Worm (Caenorhabditis elegans) whole organism, mixed stage, embryonic: ENCODE measurements around the gene pqn-82.

ENCODE experiments used
- M03D4.4 ChIP-seq: sonication (generic microtip); optimal IDR thresholded peaks from 2 replicates; lab custom pipeline; 2017; ENCODE audit warnings: mild to moderate bottlenecking, missing genetic modification characterization, missing compliant biosample characterization
- bed-3 ChIP-seq: fragments of 200-800 bp; sonication (Bioruptor generic); optimal IDR thresholded peaks from 3 replicates; lab custom pipeline; 2018; ENCODE audit warnings: mild to moderate bottlenecking, missing genetic modification characterization, moderate library complexity, missing compliant biosample characterization
- blmp-1 ChIP-seq: fragments of 150-350 bp; optimal IDR thresholded peaks from 2 replicates; lab custom pipeline; 2014; ENCODE audit warnings: missing biosample characterization, missing genetic modification characterization
- ceh-39 ChIP-seq: fragments of 150-350 bp; optimal IDR thresholded peaks from 2 replicates; lab custom pipeline; 2014; ENCODE audit warnings: missing biosample characterization, missing genetic modification characterization
- ceh-43 ChIP-seq: fragments of 200-800 bp; sonication (Bioruptor generic); optimal IDR thresholded peaks from 2 replicates; lab custom pipeline; 2018; ENCODE audit warnings: mild to moderate bottlenecking, missing genetic modification characterization, moderate library complexity, missing compliant biosample characterization
- ceh-83 ChIP-seq: fragments of 200-800 bp; sonication (Bioruptor generic); optimal IDR thresholded peaks from 2 replicates; lab custom pipeline; 2018; ENCODE audit warnings: mild to moderate bottlenecking, missing genetic modification characterization, missing compliant biosample characterization
- ces-1 ChIP-seq: fragments of 150-350 bp; optimal IDR thresholded peaks from 2 replicates; lab custom pipeline; 2014; ENCODE audit warnings: missing biosample characterization, missing genetic modification reagents, missing genetic modification characterization
- drap-1 ChIP-seq: fragments of 200-800 bp; sonication (Bioruptor generic); optimal IDR thresholded peaks from 3 replicates; lab custom pipeline; 2018; ENCODE audit warnings: mild to moderate bottlenecking, missing genetic modification characterization, missing compliant biosample characterization
- elt-1 ChIP-seq: sonication (generic microtip); optimal IDR thresholded peaks from 2 replicates; lab custom pipeline; 2017; ENCODE audit warnings: missing genetic modification characterization, mild to moderate bottlenecking, missing compliant biosample characterization, antibody characterized with exemption, moderate library complexity, borderline replicate concordance; ENCODE audit not compliant: insufficient read depth
- elt-3 ChIP-seq: fragments of 150-350 bp; optimal IDR thresholded peaks from 2 replicates; lab custom pipeline; 2014; ENCODE audit warnings: missing biosample characterization, missing genetic modification characterization
- flh-1 ChIP-seq: fragments of 200-800 bp; sonication (Bioruptor generic); optimal IDR thresholded peaks from 2 replicates; lab custom pipeline; 2018; ENCODE audit warnings: mild to moderate bottlenecking, missing genetic modification characterization, moderate library complexity, missing compliant biosample characterization
- ham-2 ChIP-seq: fragments of 200-800 bp; sonication (Bioruptor generic); optimal IDR thresholded peaks from 2 replicates; lab custom pipeline; 2018; ENCODE audit warnings: mild to moderate bottlenecking, missing genetic modification characterization, missing compliant biosample characterization
- hlh-1 ChIP-seq: fragments of 150-350 bp; optimal IDR thresholded peaks from 2 replicates; lab custom pipeline; 2014; ENCODE audit warnings: missing biosample characterization, missing genetic modification reagents, missing genetic modification characterization
- lin-13 ChIP-seq: fragments of 150-350 bp; optimal IDR thresholded peaks from 2 replicates; lab custom pipeline; 2014; ENCODE audit warnings: missing biosample characterization, missing genetic modification characterization
- lin-32 ChIP-seq: fragments of 200-800 bp; sonication (Bioruptor generic); optimal IDR thresholded peaks from 2 replicates; lab custom pipeline; 2018; ENCODE audit warnings: mild to moderate bottlenecking, missing genetic modification characterization, missing compliant biosample characterization
- mab-5 ChIP-seq: fragments of 150-350 bp; optimal IDR thresholded peaks from 2 replicates; lab custom pipeline; 2014; ENCODE audit warnings: missing biosample characterization, missing genetic modification characterization
- mep-1 ChIP-seq: fragments of 150-350 bp; optimal IDR thresholded peaks from 2 replicates; lab custom pipeline; 2017; ENCODE audit warnings: missing biosample characterization, missing genetic modification reagents, missing genetic modification characterization, inconsistent platforms
- mls-2 ChIP-seq: sonication (generic microtip); optimal IDR thresholded peaks from 2 replicates; lab custom pipeline; 2016; ENCODE audit warnings: mild to moderate bottlenecking, missing genetic modification characterization, moderate library complexity, missing compliant biosample characterization
- nhr-12 ChIP-seq: fragments of 150-350 bp; optimal IDR thresholded peaks from 2 replicates; lab custom pipeline; 2014; ENCODE audit warnings: missing biosample characterization, missing genetic modification characterization
- nhr-2 ChIP-seq: fragments of 150-350 bp; optimal IDR thresholded peaks from 2 replicates; lab custom pipeline; 2014; ENCODE audit warnings: missing biosample characterization, missing genetic modification characterization
- nhr-237 ChIP-seq: fragments of 150-350 bp; optimal IDR thresholded peaks from 2 replicates; lab custom pipeline; 2014; ENCODE audit warnings: missing biosample characterization, missing genetic modification characterization
- nhr-28 ChIP-seq: fragments of 150-350 bp; optimal IDR thresholded peaks from 2 replicates; lab custom pipeline; 2014; ENCODE audit warnings: missing biosample characterization, missing genetic modification characterization
- nhr-76 ChIP-seq: sonication (generic microtip); optimal IDR thresholded peaks from 2 replicates; lab custom pipeline; 2017; ENCODE audit warnings: missing biosample characterization, missing genetic modification characterization
- pha-4 ChIP-seq: fragments of 150-350 bp; optimal IDR thresholded peaks from 2 replicates; lab custom pipeline; 2018; ENCODE audit warnings: missing biosample characterization, missing genetic modification reagents, missing genetic modification characterization
- sem-2 ChIP-seq: fragments of 200-800 bp; sonication (Bioruptor generic); optimal IDR thresholded peaks from 2 replicates; lab custom pipeline; 2018; ENCODE audit warnings: mild to moderate bottlenecking, missing genetic modification characterization, missing compliant biosample characterization
- snpc-4 ChIP-seq: fragments of 150-350 bp; optimal IDR thresholded peaks from 2 replicates; lab custom pipeline; 2014; ENCODE audit warnings: missing biosample characterization, missing genetic modification characterization
- sptf-1 ChIP-seq: sonication (generic microtip); optimal IDR thresholded peaks from 2 replicates; lab custom pipeline; 2017; ENCODE audit warnings: mild to moderate bottlenecking, missing genetic modification characterization, moderate library complexity, missing compliant biosample characterization
- unc-39 ChIP-seq: fragments of 150-350 bp; optimal IDR thresholded peaks from 2 replicates; lab custom pipeline; 2014; ENCODE audit warnings: missing biosample characterization, missing genetic modification characterization
- unc-62 ChIP-seq: fragments of 150-350 bp; optimal IDR thresholded peaks from 2 replicates; lab custom pipeline; 2014; ENCODE audit warnings: missing biosample characterization, missing genetic modification reagents, missing genetic modification characterization
- zip-8 ChIP-seq: fragments of 150-350 bp; optimal IDR thresholded peaks from 2 replicates; lab custom pipeline; 2014; ENCODE audit warnings: missing biosample characterization, missing genetic modification characterization
- ztf-11 ChIP-seq: fragments of 150-350 bp; optimal IDR thresholded peaks from 2 replicates; lab custom pipeline; 2014; ENCODE audit warnings: missing biosample characterization, missing genetic modification characterization

The pqn-82 gene

ce11 chrIII:1831104-1831503 is 17.7 kb upstream of the pqn-82 start:
- no peak for TF ChIP-seq ceh-39
- no peak for TF ChIP-seq ceh-83 (GFP tag; lab: Kevin White, UChicago)
- no peak for TF ChIP-seq hlh-1 (tag; lab: Kevin White, UChicago)
- no peak for TF ChIP-seq zip-8 (tag; lab: Kevin White, UChicago)
- TF ChIP-seq nhr-28 (tag; lab: Kevin White, UChicago): no peak
- no peak for TF ChIP-seq unc-62 (GFP tag; lab: Kevin White, UChicago)
- no peak for TF ChIP-seq blmp-1 (tag; lab: Kevin White, UChicago)
- no peak for TF ChIP-seq ces-1

DNA sequence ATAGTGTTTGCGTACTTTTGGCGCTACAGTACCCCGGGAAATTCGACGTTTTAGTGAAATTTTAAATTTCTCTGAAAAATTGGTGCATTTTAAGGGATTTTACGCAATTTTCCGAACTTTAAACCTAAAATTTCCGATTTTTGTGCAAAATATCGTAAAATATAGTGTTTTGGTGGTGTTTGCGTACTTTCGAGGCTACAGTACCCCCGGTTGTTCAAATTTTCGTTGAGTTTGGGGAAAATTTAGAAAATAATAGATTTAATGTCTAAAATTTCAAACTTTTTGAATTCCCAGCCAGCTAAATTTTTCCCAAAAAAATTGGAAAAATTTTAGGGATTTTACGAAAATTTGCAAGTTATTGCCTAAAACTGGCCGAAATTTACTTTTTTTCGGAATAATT is 16.4 kb upstream of the pqn-82 start:
- TF ChIP-seq ztf-11 (tag; lab: Kevin White, UChicago): no peak
- no peak for TF ChIP-seq blmp-1 (tag; lab: Kevin White, UChicago)
- TF ChIP-seq nhr-2 (tag; lab: Kevin White, UChicago): no peak
- TF ChIP-seq nhr-76 (tag; lab: Kevin White, UChicago): no peak
- no peak for TF ChIP-seq drap-1 (GFP tag; lab: Kevin White, UChicago)

DNA sequence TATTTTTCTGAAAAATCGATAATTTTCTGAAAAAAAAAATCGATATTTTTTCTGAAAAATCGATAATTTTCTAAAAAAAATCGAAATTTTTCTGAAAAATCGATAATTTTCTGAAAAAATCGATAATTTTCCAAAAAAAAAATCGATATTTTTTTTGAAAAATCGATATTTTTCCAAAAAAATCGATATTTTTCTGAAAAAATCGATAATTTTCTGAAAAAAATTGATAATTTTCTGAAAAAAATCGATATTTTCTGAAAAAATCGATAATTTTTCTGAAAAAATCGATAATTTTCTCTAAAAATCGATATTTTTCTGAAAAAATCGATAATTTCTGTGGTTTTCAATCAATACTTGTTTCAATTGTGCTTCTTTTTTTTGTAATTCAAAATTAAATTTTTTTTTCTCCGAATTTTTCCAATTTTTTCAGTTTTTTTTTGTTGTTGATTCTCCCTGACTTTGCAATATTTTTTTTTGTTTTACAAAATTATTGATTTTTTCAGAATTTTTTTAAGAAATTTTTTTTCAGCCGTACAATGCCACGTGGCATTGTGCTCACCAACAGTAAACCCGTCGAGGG is 14.8 kb upstream of the pqn-82 start, which contains the start of gene rexd-1:
TSS of gene rexd-1 (plus strand) at position 530 of the 580 bp plus-strand sequence.
- no peak for TF ChIP-seq nhr-12 (tag; lab: Kevin White, UChicago)
- TF ChIP-seq flh-1 (GFP tag; lab: Kevin White, UChicago): no peak
- TF ChIP-seq zip-8 (tag; lab: Kevin White, UChicago): no peak
- TF ChIP-seq nhr-76 (tag; lab: Kevin White, UChicago): no peak
- TF ChIP-seq lin-13 (tag; lab: Kevin White, UChicago): no peak
- TF ChIP-seq ceh-83 (GFP tag; lab: Kevin White, UChicago): no peak
- TF ChIP-seq hlh-1 (tag; lab: Kevin White, UChicago): no peak
- no peak for TF ChIP-seq mab-5 (tag; lab: Kevin White, UChicago)
- no peak for TF ChIP-seq unc-39 (tag; lab: Kevin White, UChicago)
- no peak for TF ChIP-seq elt-1 (tag; lab: Kevin White, UChicago)
- no peak for TF ChIP-seq mls-2 (tag; lab: Kevin White, UChicago)
- no peak for TF ChIP-seq ceh-43 (GFP tag; lab: Kevin White, UChicago)
- no peak for TF ChIP-seq nhr-237 (tag; lab: Kevin White, UChicago)
- no peak for TF ChIP-seq nhr-2 (tag; lab: Kevin White, UChicago)
- no peak for TF ChIP-seq M03D4.4 (tag; lab: Kevin White, UChicago)
- TF ChIP-seq sem-2: no peak
- TF ChIP-seq ces-1: no peak
- TF ChIP-seq elt-3: no peak

DNA sequence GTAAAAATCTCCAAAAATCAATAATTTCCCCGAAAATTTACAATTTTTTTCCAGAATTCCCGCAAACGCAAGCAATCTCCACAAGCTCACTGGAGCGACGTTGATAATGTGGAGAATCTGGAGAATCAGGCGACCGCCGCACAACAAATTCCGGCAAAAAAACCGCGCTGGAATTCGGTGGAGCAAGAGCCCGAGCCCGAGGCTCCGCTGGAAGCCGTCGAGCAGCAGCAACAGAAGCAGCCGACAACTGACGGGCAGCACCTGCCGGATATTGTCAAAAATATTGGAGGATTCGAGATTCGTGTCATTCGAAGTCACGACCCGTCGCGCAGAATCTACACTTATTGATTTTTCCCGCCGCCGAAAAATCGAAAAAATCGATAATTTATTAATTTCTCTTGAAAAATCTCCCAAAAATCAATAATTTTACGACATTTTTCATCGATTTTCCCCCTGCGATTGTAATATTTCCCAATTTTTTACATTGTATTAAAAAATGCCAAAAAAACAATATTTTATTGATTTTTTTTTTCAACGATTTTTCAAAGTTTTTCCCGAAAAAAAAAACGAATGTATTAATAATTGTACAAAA is 3.4 kb downstream of the pqn-82 start:
- no peak for TF ChIP-seq flh-1 (GFP tag; lab: Kevin White, UChicago)
- TF ChIP-seq drap-1 (GFP tag; lab: Kevin White, UChicago): no peak

DNA sequence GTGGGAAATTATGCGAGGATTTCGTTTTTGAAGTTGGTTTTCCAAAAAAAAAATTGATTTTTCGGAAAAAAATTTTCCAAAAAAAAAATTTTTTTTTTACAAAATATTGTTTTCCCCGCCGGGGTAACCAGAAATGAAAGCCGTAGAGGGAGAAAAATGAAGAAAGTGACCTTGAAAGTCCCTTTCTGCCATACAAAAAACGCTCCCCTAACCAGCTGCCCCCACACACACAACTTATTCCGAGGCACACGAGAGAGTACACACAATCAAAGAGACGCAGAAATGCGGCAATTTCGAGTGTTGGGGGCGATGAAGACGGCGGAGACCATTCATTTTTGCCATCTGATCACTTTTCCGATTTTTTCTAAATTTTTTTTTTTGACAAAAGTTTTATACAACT is 5.1 kb downstream of the pqn-82 start:
- TF ChIP-seq drap-1 (GFP tag; lab: Kevin White, UChicago) (no peak), nhr-76 (tag; lab: Kevin White, UChicago) (no peak), blmp-1 (tag; lab: Kevin White, UChicago) (no peak), mab-5 (tag; lab: Kevin White, UChicago) (no peak)

DNA sequence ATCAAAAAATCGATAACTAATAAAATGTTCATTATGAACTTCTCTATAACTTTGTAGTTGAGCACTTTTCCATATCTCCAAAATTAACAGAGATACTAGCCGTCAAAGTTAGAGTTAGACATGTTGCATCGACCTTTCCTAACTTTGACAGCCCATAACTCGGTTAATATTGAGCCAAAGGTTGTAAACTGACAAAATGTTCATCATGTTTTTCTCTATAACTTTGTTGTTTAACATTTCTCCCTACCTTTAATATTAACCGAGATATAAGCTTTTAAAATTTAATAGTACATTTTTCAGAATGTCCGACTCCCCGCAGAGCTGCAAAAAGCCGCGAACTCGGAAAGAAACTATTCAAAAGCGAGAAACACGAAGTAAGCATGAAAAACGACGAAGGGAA is 6.2 kb downstream of the pqn-82 start, which contains the start of gene hlh-33:
TSS of gene hlh-33 (plus strand) at position 301 of the 400 bp plus-strand sequence.
- TF ChIP-seq sptf-1 (tag; lab: Kevin White, UChicago): no peak

DNA sequence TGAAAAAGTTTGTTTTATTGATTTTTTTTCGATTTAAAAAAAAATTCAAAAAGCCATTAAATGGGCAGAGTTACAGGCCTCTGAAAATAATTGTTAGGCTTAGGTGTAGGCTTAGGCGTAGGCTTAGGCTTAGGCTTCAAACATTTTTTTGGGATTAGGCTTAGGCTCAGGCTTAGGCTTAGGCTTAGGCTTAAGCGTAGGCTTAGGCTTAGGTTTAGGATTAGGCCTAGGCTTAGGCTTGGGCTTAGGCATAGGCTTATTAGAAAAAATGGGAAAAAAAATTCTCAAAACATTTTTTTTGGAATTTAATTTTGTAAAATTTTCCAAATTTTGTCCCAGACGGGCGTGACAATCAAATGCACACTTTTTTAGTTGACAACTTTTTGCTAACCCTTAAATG is 7.3 kb downstream of the pqn-82 start:
- TF ChIP-seq elt-1 (tag; lab: Kevin White, UChicago) (no peak), zip-8 (tag; lab: Kevin White, UChicago) (no peak), M03D4.4 (tag; lab: Kevin White, UChicago) (no peak), ceh-39 (no peak), flh-1 (GFP tag; lab: Kevin White, UChicago) (no peak), ces-1 (no peak), drap-1 (GFP tag; lab: Kevin White, UChicago) (no peak), ceh-83 (GFP tag; lab: Kevin White, UChicago) (no peak), unc-62 (GFP tag; lab: Kevin White, UChicago) (no peak), mep-1 (tag; lab: Kevin White, UChicago) (no peak), snpc-4 (tag; lab: Kevin White, UChicago) (no peak), pha-4 (tag; lab: Kevin White, UChicago) (no peak), lin-13 (tag; lab: Kevin White, UChicago) (no peak), bed-3 (GFP tag; lab: Kevin White, UChicago) (no peak), nhr-76 (tag; lab: Kevin White, UChicago) (no peak), ham-2 (no peak), lin-32 (no peak), ztf-11 (tag; lab: Kevin White, UChicago) (no peak), mab-5 (tag; lab: Kevin White, UChicago) (no peak)
